Worm (Caenorhabditis elegans) whole organism, young adult: ENCODE results near the gene F46C5.10.
A peak's percentile ranks its signal among the peaks of the same experiment; 100 is the strongest.

Experiments
- Y67H2A.10 ChIP-seq: fragments of 200-800 bp; sonication (Bioruptor generic); conservative IDR thresholded peaks from 2 replicates; pipeline ENCODE4 v1.3.6; 2022; ENCODE audit warnings: missing genetic modification reagents, missing genetic modification characterization, missing compliant biosample characterization
- cebp-2 ChIP-seq: fragments of 200-800 bp; sonication (Bioruptor generic); IDR thresholded peaks from 2 replicates; pipeline ENCODE4 v1.3.6; 2022; ENCODE audit warnings: missing genetic modification characterization, missing compliant biosample characterization
- lin-26 ChIP-seq: fragments of 200-800 bp; sonication (Bioruptor generic); IDR thresholded peaks from 2 replicates; pipeline ENCODE4 v1.3.6; 2022; ENCODE audit warnings: missing genetic modification reagents, missing genetic modification characterization, missing compliant biosample characterization
- nfya-1 ChIP-seq: sonication (generic microtip); optimal IDR thresholded peaks from 2 replicates; lab custom pipeline; 2017; ENCODE audit warnings: antibody characterized with exemption, missing compliant biosample characterization, missing genetic modification characterization, borderline replicate concordance; ENCODE audit not compliant: insufficient read depth
- repo-1 ChIP-seq: sonication (generic microtip); optimal IDR thresholded peaks from 2 replicates; lab custom pipeline; 2017; ENCODE audit warnings: mild to moderate bottlenecking, missing genetic modification characterization, missing compliant biosample characterization
- unc-62 ChIP-seq: fragments of 150-350 bp; optimal IDR thresholded peaks from 2 replicates; lab custom pipeline; 2014; ENCODE audit warnings: missing biosample characterization, missing genetic modification reagents, missing genetic modification characterization

- no peak for TF ChIP-seq unc-62 (GFP tag; lab: Kevin White, UChicago)
- peak; percentile 51 for TF ChIP-seq repo-1
- peak; percentile 100 for TF ChIP-seq Y67H2A.10 (GFP tag; lab: Robert Waterston, UW)
- no peak for TF ChIP-seq cebp-2
- TF ChIP-seq nfya-1 (tag; lab: Kevin White, UChicago), result no peak
- TF ChIP-seq lin-26 (GFP tag; lab: Robert Waterston, UW), result no peak
These were observed 31.5 kb downstream of the F46C5.10 start for ce11 chrII:8787376-8787775.
